Worm (Caenorhabditis elegans) whole organism, midembryonic: ENCODE measurements around the gene nas-16.
"Not testable (repeated sequence)": the region's sequence is repeated elsewhere in the genome, so short reads cannot be mapped to it uniquely, and the experiment has no call there.

Experiments used
- T22C8.4 ChIP-seq: fragments of 200-800 bp; sonication (Bioruptor generic); IDR thresholded peaks from 2 replicates; pipeline ENCODE4 v1.3.6; 2022; ENCODE audit warnings: missing genetic modification characterization, missing compliant biosample characterization
- cog-1 ChIP-seq: sonication (generic microtip); optimal IDR thresholded peaks from 2 replicates; lab custom pipeline; 2016; ENCODE audit warnings: missing genetic modification characterization, missing compliant biosample characterization
- flt-1 ChIP-seq: fragments of 200-800 bp; sonication (Bioruptor generic); IDR thresholded peaks from 2 replicates; pipeline ENCODE4 v1.3.6; 2022; ENCODE audit warnings: missing genetic modification characterization, missing compliant biosample characterization
- klf-2 ChIP-seq: fragments of 200-800 bp; sonication (Bioruptor generic); conservative IDR thresholded peaks from 2 replicates; pipeline ENCODE4 v1.3.6; 2022; ENCODE audit warnings: missing genetic modification reagents, missing genetic modification characterization, missing compliant biosample characterization
- med-1 ChIP-seq: sonication (generic microtip); optimal IDR thresholded peaks from 2 replicates; lab custom pipeline; 2017; ENCODE audit warnings: missing genetic modification characterization, mild to moderate bottlenecking, missing compliant biosample characterization, antibody characterized with exemption, missing genetic modification reagents; ENCODE audit not compliant: insufficient read depth
- ref-1 ChIP-seq: fragments of 200-800 bp; sonication (Bioruptor generic); conservative IDR thresholded peaks from 2 replicates; pipeline ENCODE4 v1.3.6; 2022; ENCODE audit warnings: missing genetic modification reagents, missing genetic modification characterization, missing compliant biosample characterization
- tab-1 ChIP-seq: fragments of 200-800 bp; sonication (Bioruptor generic); IDR thresholded peaks from 2 replicates; pipeline ENCODE4 v1.3.6; 2022; ENCODE audit warnings: missing genetic modification characterization, missing compliant biosample characterization
- ztf-23 ChIP-seq: fragments of 200-800 bp; sonication (Bioruptor generic); IDR thresholded peaks from 2 replicates; pipeline ENCODE4 v1.3.6; 2022; ENCODE audit warnings: missing genetic modification reagents, missing genetic modification characterization, missing compliant biosample characterization
- ztf-29 ChIP-seq: fragments of 200-800 bp; sonication (Bioruptor generic); IDR thresholded peaks from 2 replicates; pipeline ENCODE4 v1.3.6; 2022; ENCODE audit warnings: missing genetic modification reagents, missing genetic modification characterization, missing compliant biosample characterization

nas-16 gene

DNA sequence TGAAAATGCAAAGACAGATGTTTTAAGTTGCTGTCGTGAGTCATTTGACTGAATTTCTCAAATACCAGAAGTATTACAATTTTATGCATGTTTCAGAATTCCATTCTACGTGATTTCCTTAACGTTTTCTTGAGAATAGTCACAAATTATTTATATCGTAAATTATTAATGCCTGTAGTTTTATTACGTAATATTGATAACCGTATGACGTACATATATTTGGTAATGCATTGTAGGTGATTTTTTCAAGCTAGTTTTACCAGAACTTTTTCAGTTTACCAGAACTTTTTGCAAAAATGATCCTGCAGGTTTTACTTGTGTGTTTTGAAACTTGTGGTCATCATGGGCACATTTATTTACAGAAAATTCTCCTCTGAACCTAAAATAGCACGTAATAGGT, 18.2 kb upstream of the nas-16 start:
- TF ChIP-seq med-1 (GFP tag; lab: Kevin White, UChicago), result no peak
- TF ChIP-seq T22C8.4 (GFP tag; lab: Robert Waterston, UW), result no peak

DNA sequence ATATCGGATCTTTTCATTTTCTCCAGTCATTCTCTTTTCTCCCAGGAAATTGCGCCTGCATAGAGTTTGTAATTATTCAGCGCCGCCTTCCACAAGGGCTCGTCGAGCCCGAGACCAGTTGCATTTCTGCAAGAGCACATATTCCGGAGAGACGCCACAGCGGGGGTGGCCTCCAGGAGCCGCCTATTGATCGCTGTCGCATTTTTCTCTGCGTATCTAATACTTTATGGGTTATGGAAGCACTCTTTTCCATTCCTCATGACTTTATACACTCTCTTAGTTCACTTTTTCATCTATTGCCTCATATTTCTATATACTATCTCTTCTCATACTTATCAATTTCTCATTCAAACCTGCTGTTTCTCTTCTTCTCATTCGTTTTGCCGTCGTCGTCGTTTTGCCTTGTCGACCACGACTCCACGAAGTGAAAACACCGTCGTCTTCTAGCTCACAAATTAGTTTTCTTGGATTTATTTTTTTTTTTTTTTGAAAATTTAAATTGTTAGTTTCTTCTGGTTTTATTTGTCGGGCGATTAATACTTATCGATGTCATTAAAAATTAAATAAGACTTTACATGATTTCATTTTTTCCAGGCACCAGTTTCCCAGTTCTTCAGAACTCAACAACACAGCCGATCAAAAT, 16.8 kb upstream of the nas-16 start, which contains the start of gene cnb-1:
Gene cnb-1, plus strand, starts transcription at position 593 of the 643 bp plus-strand sequence.
- no peak for TF ChIP-seq klf-2
- no peak for TF ChIP-seq flt-1
- TF ChIP-seq T22C8.4 (GFP tag; lab: Robert Waterston, UW), result peak; percentile 63

ce11 chrV:11379341-11379740, 12.8 kb upstream of the nas-16 start:
- TF ChIP-seq klf-2 (no peak), ztf-29 (no peak), T22C8.4 (GFP tag; lab: Robert Waterston, UW) (no peak), cog-1 (tag; lab: Kevin White, UChicago) (no peak), ref-1 (GFP tag; lab: Robert Waterston, UW) (no peak), tab-1 (GFP tag; lab: Robert Waterston, UW) (no peak), ztf-23 (GFP tag; lab: Robert Waterston, UW) (no peak), flt-1 (no peak), med-1 (GFP tag; lab: Kevin White, UChicago) (no peak)

DNA sequence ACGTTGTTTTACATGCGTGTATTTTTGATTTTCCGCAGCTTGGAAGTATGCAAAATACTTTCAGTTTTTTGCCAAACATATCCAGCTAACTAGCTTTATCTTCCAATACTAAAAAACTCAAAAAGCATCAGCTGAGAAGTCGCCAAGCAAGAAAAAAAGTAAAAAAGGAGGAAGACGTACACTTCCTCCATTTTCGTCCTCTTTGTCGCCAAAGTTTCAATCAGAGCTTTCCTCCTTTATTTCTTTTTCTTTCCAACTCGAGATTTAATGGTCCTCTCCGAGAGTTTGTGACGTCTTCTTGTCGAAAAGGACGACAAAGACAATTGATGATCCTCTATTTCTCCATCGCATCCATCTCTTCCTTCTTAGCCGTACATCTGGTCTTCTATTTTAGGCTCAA, 11.5 kb upstream of the nas-16 start:
- TF ChIP-seq ztf-29 (no peak), T22C8.4 (GFP tag; lab: Robert Waterston, UW) (no peak), ztf-23 (GFP tag; lab: Robert Waterston, UW) (no peak), flt-1 (no peak), tab-1 (GFP tag; lab: Robert Waterston, UW) (no peak), med-1 (GFP tag; lab: Kevin White, UChicago) (no peak), ref-1 (GFP tag; lab: Robert Waterston, UW) (no peak), klf-2 (no peak), cog-1 (tag; lab: Kevin White, UChicago) (no peak)

- no peak for TF ChIP-seq tab-1 (GFP tag; lab: Robert Waterston, UW)
- no peak for TF ChIP-seq ztf-29
- TF ChIP-seq med-1 (GFP tag; lab: Kevin White, UChicago), result no peak
- TF ChIP-seq klf-2, result no peak
- no peak for TF ChIP-seq ztf-23 (GFP tag; lab: Robert Waterston, UW)
- no peak for TF ChIP-seq ref-1 (GFP tag; lab: Robert Waterston, UW)
- no peak for TF ChIP-seq T22C8.4 (GFP tag; lab: Robert Waterston, UW)
- no peak for TF ChIP-seq cog-1 (tag; lab: Kevin White, UChicago)
- TF ChIP-seq flt-1, result no peak
These were observed 9.1 kb upstream of the nas-16 start, which contains the start of gene F55C10.5 for ce11 chrV:11383032-11383431. TSS of gene F55C10.5 (plus strand) at chrV:11383105.

- TF ChIP-seq flt-1 (no peak), T22C8.4 (GFP tag; lab: Robert Waterston, UW) (no peak), ztf-29 (no peak), klf-2 (no peak), tab-1 (GFP tag; lab: Robert Waterston, UW) (no peak), cog-1 (tag; lab: Kevin White, UChicago) (no peak), ztf-23 (GFP tag; lab: Robert Waterston, UW) (no peak), med-1 (GFP tag; lab: Kevin White, UChicago) (no peak), ref-1 (GFP tag; lab: Robert Waterston, UW) (no peak)
These were observed 7.1 kb upstream of the nas-16 start, which contains the start of gene col-154 for ce11 chrV:11385060-11385459. TSS of gene col-154 (plus strand) at chrV:11385360.

DNA sequence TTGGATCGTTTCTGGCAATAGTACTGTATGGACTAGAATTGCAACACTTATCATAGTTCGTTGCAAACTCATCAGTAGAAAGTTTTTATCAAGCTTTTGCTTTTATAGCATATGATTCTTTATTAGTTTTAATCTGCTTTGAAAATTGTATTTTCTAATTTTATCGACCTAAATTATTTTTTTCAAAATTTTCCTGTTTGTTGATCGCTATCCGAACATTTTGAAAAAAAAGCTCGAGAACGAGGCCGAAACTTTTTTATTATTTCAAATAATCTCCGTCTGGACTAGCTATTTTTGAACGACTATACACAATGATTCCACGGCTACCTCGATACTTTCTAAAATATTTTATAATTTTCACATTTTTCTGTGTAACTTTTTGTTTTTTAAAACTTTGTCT, 5.7 kb upstream of the nas-16 start, which contains the start of gene F55C10.4:
Gene F55C10.4, plus strand, starts transcription at position 301 of the 400 bp plus-strand sequence.
- no peak for TF ChIP-seq ztf-23 (GFP tag; lab: Robert Waterston, UW)
- TF ChIP-seq cog-1 (tag; lab: Kevin White, UChicago), result no peak
- TF ChIP-seq flt-1, result no peak
- no peak for TF ChIP-seq T22C8.4 (GFP tag; lab: Robert Waterston, UW)
- TF ChIP-seq klf-2, result no peak

DNA sequence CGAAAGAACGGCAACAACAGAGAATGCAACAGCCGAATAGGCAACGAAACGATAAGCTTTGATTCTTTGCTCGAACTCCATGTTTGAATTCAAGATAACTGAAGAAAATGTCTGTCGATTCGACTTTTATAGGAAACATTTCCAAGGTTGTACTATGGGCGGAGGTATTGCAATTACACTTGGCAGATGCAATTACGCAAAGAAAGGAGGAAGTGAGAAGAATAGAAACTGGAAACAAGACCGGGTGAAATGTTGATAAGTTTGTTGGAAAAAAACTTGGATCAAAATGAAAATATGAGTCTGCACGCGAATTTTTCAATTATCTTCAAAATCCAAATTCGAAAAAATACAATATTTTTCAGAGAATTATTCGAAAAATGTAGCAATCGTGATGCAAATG, 2.3 kb upstream of the nas-16 start, which contains the start of gene col-155:
Gene col-155, minus strand, starts transcription at position 101 of the 400 bp plus-strand sequence.
- TF ChIP-seq cog-1 (tag; lab: Kevin White, UChicago), result no peak
- no peak for TF ChIP-seq klf-2
- no peak for TF ChIP-seq ztf-23 (GFP tag; lab: Robert Waterston, UW)
- TF ChIP-seq T22C8.4 (GFP tag; lab: Robert Waterston, UW), result no peak
- TF ChIP-seq tab-1 (GFP tag; lab: Robert Waterston, UW), result no peak

- TF ChIP-seq ref-1 (GFP tag; lab: Robert Waterston, UW) (no peak), med-1 (GFP tag; lab: Kevin White, UChicago) (no peak)
These were observed 1.7 kb upstream of the nas-16 start, which contains the start of the genes K03B8.11 and K03B8.14 for ce11 chrV:11390394-11390793. TSS of gene K03B8.11 (minus strand) at chrV:11390494. TSS of gene K03B8.14 (plus strand) at chrV:11390503.

DNA sequence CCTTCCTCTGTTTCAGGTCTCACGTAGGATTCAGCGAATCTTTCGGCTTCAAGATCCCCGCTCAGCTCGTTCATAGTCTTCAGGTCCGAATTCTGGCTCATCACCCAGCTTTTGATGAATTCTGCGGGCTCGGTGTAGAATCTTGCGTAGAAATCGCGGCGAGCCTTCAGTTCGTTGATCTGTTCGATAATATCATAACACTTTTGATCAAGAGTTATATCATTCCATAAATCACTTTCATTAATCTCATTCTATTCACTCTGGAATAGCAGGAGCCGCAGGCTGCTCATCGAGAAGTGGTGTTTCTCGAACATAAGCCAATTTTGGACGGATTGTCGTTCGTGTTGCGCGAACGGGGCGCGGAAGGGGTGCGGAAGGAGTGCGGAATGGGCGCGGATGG, 2.9 kb downstream of the nas-16 start, which contains the start of gene K03B8.4:
Gene K03B8.4, minus strand, starts transcription at position 101 of the 400 bp plus-strand sequence.
- not testable (repeated sequence) for TF ChIP-seq ztf-29; T22C8.4 (GFP tag; lab: Robert Waterston, UW); klf-2
